Worm (Caenorhabditis elegans): ENCODE results near the gene srw-7.

The srw-7 gene

ce11 chrV:3803343-3803742 is 2.7 kb upstream of the srw-7 start, which contains the start of gene cyp-33C8:
TSS of gene cyp-33C8 (minus strand) at chrV:3803542.
- TF ChIP-seq tab-1 (GFP tag; IDR thresholded peaks at IDR 0.05), result no peak
- TF ChIP-seq cog-1 (tag; optimal IDR thresholded peaks at IDR 0.05), result no peak
- no peak for TF ChIP-seq ztf-29 (GFP tag; IDR thresholded peaks at IDR 0.05)
- TF ChIP-seq flt-1 (GFP tag; IDR thresholded peaks at IDR 0.05), result no peak
- TF ChIP-seq T22C8.4 (GFP tag; IDR thresholded peaks at IDR 0.05), result no peak
- TF ChIP-seq ztf-23 (GFP tag; IDR thresholded peaks at IDR 0.05), result no peak
- no peak for TF ChIP-seq ref-1 (GFP tag; conservative IDR thresholded peaks at IDR 0.05)
- no peak for TF ChIP-seq klf-2 (GFP tag; conservative IDR thresholded peaks at IDR 0.05)
- TF ChIP-seq med-1 (GFP tag; optimal IDR thresholded peaks at IDR 0.05; ENCODE audit: insufficient read depth), result no peak

ce11 chrV:3805499-3805898 is 562 bp upstream of the srw-7 start, which contains the start of gene R08F11.4:
TSS of gene R08F11.4 (minus strand) at chrV:3805527.
- no peak for TF ChIP-seq ref-1 (GFP tag; conservative IDR thresholded peaks at IDR 0.05)
- no peak for TF ChIP-seq cog-1 (tag; optimal IDR thresholded peaks at IDR 0.05)
- TF ChIP-seq ztf-29 (GFP tag; IDR thresholded peaks at IDR 0.05), result no peak
- no peak for TF ChIP-seq T22C8.4 (GFP tag; IDR thresholded peaks at IDR 0.05)
- TF ChIP-seq klf-2 (GFP tag; conservative IDR thresholded peaks at IDR 0.05), result no peak
- no peak for TF ChIP-seq tab-1 (GFP tag; IDR thresholded peaks at IDR 0.05)

DNA sequence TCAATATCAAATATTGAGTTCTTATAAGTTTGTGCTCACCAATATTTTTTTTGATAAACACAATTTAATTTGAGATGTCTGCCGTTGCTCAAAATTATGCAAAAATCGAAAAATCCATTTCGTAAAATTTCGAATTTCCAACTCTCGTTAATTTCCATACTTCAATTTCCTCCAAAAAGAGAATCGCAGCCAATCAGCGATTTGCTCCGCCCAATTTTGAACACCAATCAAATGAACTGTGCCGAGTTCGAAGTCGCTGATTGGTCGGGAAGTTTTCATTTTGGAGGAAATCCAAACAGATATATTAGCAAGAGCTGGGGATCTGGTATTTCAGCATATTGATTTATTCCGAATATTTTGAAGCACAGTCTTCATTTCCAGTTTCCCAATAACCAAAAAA is 1.8 kb downstream of the srw-7 start:
- TF ChIP-seq klf-2 (GFP tag; conservative IDR thresholded peaks at IDR 0.05), result no peak
- TF ChIP-seq tab-1 (GFP tag; IDR thresholded peaks at IDR 0.05), result no peak
- TF ChIP-seq med-1 (GFP tag; optimal IDR thresholded peaks at IDR 0.05; ENCODE audit: insufficient read depth), result no peak
- TF ChIP-seq flt-1 (GFP tag; IDR thresholded peaks at IDR 0.05), result no peak
- TF ChIP-seq ztf-23 (GFP tag; IDR thresholded peaks at IDR 0.05), result no peak
- no peak for TF ChIP-seq cog-1 (tag; optimal IDR thresholded peaks at IDR 0.05)
- no peak for TF ChIP-seq T22C8.4 (GFP tag; IDR thresholded peaks at IDR 0.05)
- no peak for TF ChIP-seq ztf-29 (GFP tag; IDR thresholded peaks at IDR 0.05)
- no peak for TF ChIP-seq ref-1 (GFP tag; conservative IDR thresholded peaks at IDR 0.05)

- TF ChIP-seq flt-1 (GFP tag; IDR thresholded peaks at IDR 0.05) (no peak), ztf-29 (GFP tag; IDR thresholded peaks at IDR 0.05) (no peak), tab-1 (GFP tag; IDR thresholded peaks at IDR 0.05) (no peak), klf-2 (GFP tag; conservative IDR thresholded peaks at IDR 0.05) (no peak), med-1 (GFP tag; optimal IDR thresholded peaks at IDR 0.05; ENCODE audit: insufficient read depth) (no peak), ref-1 (GFP tag; conservative IDR thresholded peaks at IDR 0.05) (no peak), T22C8.4 (GFP tag; IDR thresholded peaks at IDR 0.05) (no peak), cog-1 (tag; optimal IDR thresholded peaks at IDR 0.05) (no peak), ztf-23 (GFP tag; IDR thresholded peaks at IDR 0.05) (no peak)
Observed at ce11 chrV:3808336-3808735, 2.3 kb downstream of the srw-7 start, which contains the start of gene srw-6. TSS of gene srw-6 (plus strand) at chrV:3808636.

DNA sequence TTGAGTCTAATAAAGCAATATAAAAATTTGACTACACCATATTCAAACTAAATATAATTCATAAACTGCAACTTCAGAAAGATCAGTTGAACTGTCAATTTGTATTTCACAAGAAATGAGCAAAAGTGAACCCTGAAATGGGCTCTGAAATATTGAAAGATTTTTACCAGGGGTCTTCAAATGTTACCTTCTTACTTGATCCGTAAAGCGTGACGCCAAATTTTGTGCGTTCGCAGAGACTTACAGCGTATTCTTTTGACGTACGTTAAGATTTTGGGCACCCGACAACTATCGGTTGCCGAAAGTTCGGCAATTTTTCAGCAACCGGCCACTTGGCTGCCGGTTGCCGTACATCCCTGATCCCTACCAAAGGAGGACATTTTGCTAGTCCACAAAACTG is 4.0 kb downstream of the srw-7 start:
- TF ChIP-seq T22C8.4 (GFP tag; IDR thresholded peaks at IDR 0.05) (no peak), klf-2 (GFP tag; conservative IDR thresholded peaks at IDR 0.05) (no peak), tab-1 (GFP tag; IDR thresholded peaks at IDR 0.05) (no peak), cog-1 (tag; optimal IDR thresholded peaks at IDR 0.05) (no peak), flt-1 (GFP tag; IDR thresholded peaks at IDR 0.05) (no peak), ztf-23 (GFP tag; IDR thresholded peaks at IDR 0.05) (no peak), med-1 (GFP tag; optimal IDR thresholded peaks at IDR 0.05; ENCODE audit: insufficient read depth) (no peak), ztf-29 (GFP tag; IDR thresholded peaks at IDR 0.05) (no peak), ref-1 (GFP tag; conservative IDR thresholded peaks at IDR 0.05) (no peak)

ce11 chrV:3811541-3811940 is 5.5 kb downstream of the srw-7 start, which contains the start of gene scl-13:
TSS of gene scl-13 (minus strand) at chrV:3811641.
- no peak for TF ChIP-seq ztf-23 (GFP tag; IDR thresholded peaks at IDR 0.05)

ce11 chrV:3812291-3812690 is 6.2 kb downstream of the srw-7 start, which contains the start of gene scl-12:
TSS of gene scl-12 (plus strand) at chrV:3812591.
- no peak for TF ChIP-seq flt-1 (GFP tag; IDR thresholded peaks at IDR 0.05)

DNA sequence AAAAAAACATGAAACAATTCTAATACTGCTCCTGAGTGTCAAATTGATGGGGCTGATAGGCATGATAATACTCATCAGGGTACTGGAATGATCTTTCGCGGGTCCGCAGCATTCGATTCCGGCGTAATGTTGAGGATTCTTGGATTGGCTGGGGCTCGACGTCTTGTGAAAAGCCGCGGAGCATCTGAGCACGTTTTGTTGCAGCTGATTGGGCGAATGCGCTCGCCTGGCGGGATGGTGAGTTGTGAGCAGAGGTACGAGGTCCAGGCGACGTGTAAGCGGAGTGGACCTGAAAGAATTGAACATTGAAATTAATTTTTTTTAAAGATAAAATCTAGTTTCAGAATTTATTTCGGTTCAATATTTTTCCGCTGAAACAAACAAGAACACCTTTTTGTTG is 7.9 kb downstream of the srw-7 start:
- TF ChIP-seq ztf-23 (GFP tag; IDR thresholded peaks at IDR 0.05) (no peak), ztf-29 (GFP tag; IDR thresholded peaks at IDR 0.05) (no peak), flt-1 (GFP tag; IDR thresholded peaks at IDR 0.05) (no peak), klf-2 (GFP tag; conservative IDR thresholded peaks at IDR 0.05) (no peak), ref-1 (GFP tag; conservative IDR thresholded peaks at IDR 0.05) (no peak), tab-1 (GFP tag; IDR thresholded peaks at IDR 0.05) (no peak), cog-1 (tag; optimal IDR thresholded peaks at IDR 0.05) (no peak), T22C8.4 (GFP tag; IDR thresholded peaks at IDR 0.05) (no peak), med-1 (GFP tag; optimal IDR thresholded peaks at IDR 0.05; ENCODE audit: insufficient read depth) (no peak)

ce11 chrV:3814938-3815337 is 8.9 kb downstream of the srw-7 start, which contains the start of gene H10D18.1:
TSS of gene H10D18.1 (plus strand) at chrV:3815214.
- no peak for TF ChIP-seq flt-1 (GFP tag; IDR thresholded peaks at IDR 0.05)
- TF ChIP-seq tab-1 (GFP tag; IDR thresholded peaks at IDR 0.05), result no peak
- TF ChIP-seq ref-1 (GFP tag; conservative IDR thresholded peaks at IDR 0.05), result no peak
- TF ChIP-seq klf-2 (GFP tag; conservative IDR thresholded peaks at IDR 0.05), result no peak
- TF ChIP-seq T22C8.4 (GFP tag; IDR thresholded peaks at IDR 0.05), result no peak

DNA sequence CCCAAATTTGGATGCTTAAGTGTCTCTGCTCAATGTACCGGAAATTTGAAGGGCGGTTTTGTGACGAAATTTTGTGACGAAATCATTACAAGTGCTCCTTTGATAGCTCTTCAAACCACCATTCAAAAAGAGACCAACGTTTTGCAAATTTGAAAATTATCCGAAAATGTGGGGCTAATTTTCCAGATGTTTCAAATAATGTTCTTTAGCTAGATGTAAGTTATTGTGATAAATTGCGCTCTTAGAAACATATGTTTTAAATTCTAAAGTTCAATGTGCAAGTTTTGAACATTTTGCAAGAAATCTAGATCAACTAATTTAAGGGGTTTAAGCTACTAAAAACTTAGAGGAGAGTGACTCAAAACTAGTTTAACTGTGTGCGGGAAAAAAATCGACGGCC is 14.8 kb downstream of the srw-7 start:
- TF ChIP-seq flt-1 (GFP tag; IDR thresholded peaks at IDR 0.05), result no peak
- no peak for TF ChIP-seq T22C8.4 (GFP tag; IDR thresholded peaks at IDR 0.05)
- TF ChIP-seq cog-1 (tag; optimal IDR thresholded peaks at IDR 0.05), result no peak
- no peak for TF ChIP-seq klf-2 (GFP tag; conservative IDR thresholded peaks at IDR 0.05)
- TF ChIP-seq tab-1 (GFP tag; IDR thresholded peaks at IDR 0.05), result no peak
- no peak for TF ChIP-seq ztf-29 (GFP tag; IDR thresholded peaks at IDR 0.05)
- TF ChIP-seq ztf-23 (GFP tag; IDR thresholded peaks at IDR 0.05), result no peak
- TF ChIP-seq ref-1 (GFP tag; conservative IDR thresholded peaks at IDR 0.05), result no peak
- no peak for TF ChIP-seq med-1 (GFP tag; optimal IDR thresholded peaks at IDR 0.05; ENCODE audit: insufficient read depth)

- TF ChIP-seq ztf-29 (GFP tag; IDR thresholded peaks at IDR 0.05) (no peak), med-1 (GFP tag; optimal IDR thresholded peaks at IDR 0.05; ENCODE audit: insufficient read depth) (no peak), klf-2 (GFP tag; conservative IDR thresholded peaks at IDR 0.05) (no peak), tab-1 (GFP tag; IDR thresholded peaks at IDR 0.05) (no peak), ref-1 (GFP tag; conservative IDR thresholded peaks at IDR 0.05) (no peak), cog-1 (tag; optimal IDR thresholded peaks at IDR 0.05) (no peak), T22C8.4 (GFP tag; IDR thresholded peaks at IDR 0.05) (no peak), ztf-23 (GFP tag; IDR thresholded peaks at IDR 0.05) (no peak), flt-1 (GFP tag; IDR thresholded peaks at IDR 0.05) (no peak)
Observed at ce11 chrV:3825190-3825589, 19.1 kb downstream of the srw-7 start.

All from whole organism, midembryonic.